Worm (Caenorhabditis elegans) whole organism, midembryonic: Measurements from ENCODE around the gene pcs-1.

Experiments
- T22C8.4 ChIP-seq: fragments of 200-800 bp; sonication (Bioruptor generic); IDR thresholded peaks from 2 replicates; pipeline ENCODE4 v1.3.6; 2022; ENCODE audit warnings: missing genetic modification characterization, missing compliant biosample characterization
- cog-1 ChIP-seq: sonication (generic microtip); optimal IDR thresholded peaks from 2 replicates; lab custom pipeline; 2016; ENCODE audit warnings: missing genetic modification characterization, missing compliant biosample characterization
- flt-1 ChIP-seq: fragments of 200-800 bp; sonication (Bioruptor generic); IDR thresholded peaks from 2 replicates; pipeline ENCODE4 v1.3.6; 2022; ENCODE audit warnings: missing genetic modification characterization, missing compliant biosample characterization
- tab-1 ChIP-seq: fragments of 200-800 bp; sonication (Bioruptor generic); IDR thresholded peaks from 2 replicates; pipeline ENCODE4 v1.3.6; 2022; ENCODE audit warnings: missing genetic modification characterization, missing compliant biosample characterization
- ztf-29 ChIP-seq: fragments of 200-800 bp; sonication (Bioruptor generic); IDR thresholded peaks from 2 replicates; pipeline ENCODE4 v1.3.6; 2022; ENCODE audit warnings: missing genetic modification reagents, missing genetic modification characterization, missing compliant biosample characterization

- TF ChIP-seq tab-1 (GFP tag; lab: Robert Waterston, UW), result no peak
- TF ChIP-seq ztf-29 (GFP tag; lab: Robert Waterston, UW), result no peak
- no peak for TF ChIP-seq flt-1 (GFP tag; lab: Robert Waterston, UW)
- no peak for TF ChIP-seq cog-1 (tag; lab: Kevin White, UChicago)
- no peak for TF ChIP-seq T22C8.4 (GFP tag; lab: Robert Waterston, UW)
These were observed 787 bp upstream of the pcs-1 start, which contains the start of gene smc-6 for ce11 chrII:11578327-11578726.
